Fruit fly (Drosophila melanogaster) whole organism, embryonic: ENCODE results near the gene CG5937.

Experiments
- Bdp1 ChIP-seq: fragments of 200-800 bp; sonication (Bioruptor generic); optimal IDR thresholded peaks from 3 replicates; lab custom pipeline; 2016; ENCODE audit warnings: missing biosample characterization, missing genetic modification characterization
- CG10565 ChIP-seq: fragments of 200-800 bp; sonication (Bioruptor generic); optimal IDR thresholded peaks from 3 replicates; lab custom pipeline; 2016; ENCODE audit warnings: missing biosample characterization, mild to moderate bottlenecking, missing genetic modification characterization
- CG11695 ChIP-seq: fragments of 200-800 bp; sonication (Bioruptor generic); IDR thresholded peaks from 3 replicates; pipeline ENCODE4 v1.3.6; 2022; ENCODE audit warnings: missing biosample characterization, missing genetic modification characterization
- CG14014 ChIP-seq: fragments of 200-800 bp; sonication (Bioruptor generic); IDR thresholded peaks from 2 replicates; pipeline ENCODE4 v1.3.6; 2022; ENCODE audit warnings: missing biosample characterization, missing genetic modification characterization
- CG14710 ChIP-seq: fragments of 200-800 bp; sonication (Bioruptor generic); optimal IDR thresholded peaks from 3 replicates; lab custom pipeline; 2019; ENCODE audit warnings: missing biosample characterization, mild to moderate bottlenecking, missing genetic modification characterization, moderate library complexity
- CG1529 ChIP-seq: fragments of 200-800 bp; sonication (Bioruptor generic); optimal IDR thresholded peaks from 3 replicates; lab custom pipeline; 2018; ENCODE audit warnings: missing biosample characterization, missing genetic modification characterization
- CG15696 ChIP-seq: fragments of 200-800 bp; sonication (Bioruptor generic); optimal IDR thresholded peaks from 2 replicates; lab custom pipeline; 2019; ENCODE audit warnings: missing biosample characterization, mild to moderate bottlenecking, missing genetic modification characterization, moderate library complexity
- CG1603 ChIP-seq: fragments of 200-800 bp; sonication (Bioruptor generic); optimal IDR thresholded peaks from 2 replicates; lab custom pipeline; 2019; ENCODE audit warnings: missing biosample characterization, mild to moderate bottlenecking, missing genetic modification characterization, moderate library complexity
- CG17612 ChIP-seq: fragments of 200-800 bp; sonication (Bioruptor generic); IDR thresholded peaks from 2 replicates; pipeline ENCODE4 v1.3.6; 2022; ENCODE audit warnings: missing biosample characterization, missing genetic modification characterization
- CG17802 ChIP-seq: fragments of 200-800 bp; sonication (Bioruptor generic); optimal IDR thresholded peaks from 2 replicates; lab custom pipeline; 2018; ENCODE audit warnings: missing biosample characterization, mild to moderate bottlenecking, missing genetic modification characterization, moderate library complexity
- CG18764 ChIP-seq: fragments of 200-800 bp; sonication (Bioruptor generic); optimal IDR thresholded peaks from 3 replicates; lab custom pipeline; 2016; ENCODE audit warnings: missing biosample characterization, missing genetic modification characterization
- CG30020 ChIP-seq: fragments of 200-800 bp; optimal IDR thresholded peaks from 2 replicates; lab custom pipeline; 2019; ENCODE audit warnings: missing biosample characterization, mild to moderate bottlenecking, missing genetic modification characterization, moderate library complexity
- CG3163 ChIP-seq: fragments of 200-800 bp; sonication (Bioruptor generic); optimal IDR thresholded peaks from 3 replicates; lab custom pipeline; 2016; ENCODE audit warnings: missing biosample characterization, missing genetic modification characterization
- CG3407 ChIP-seq: fragments of 200-800 bp; sonication (Bioruptor generic); optimal IDR thresholded peaks from 2 replicates; lab custom pipeline; 2018; ENCODE audit warnings: missing biosample characterization, mild to moderate bottlenecking, missing genetic modification characterization
- CG34224 ChIP-seq: fragments of 200-800 bp; sonication (Bioruptor generic); IDR thresholded peaks from 3 replicates; pipeline ENCODE4 v1.3.6; 2022; ENCODE audit warnings: missing biosample characterization, missing genetic modification characterization; ENCODE audit not compliant: partially characterized antibody
- CG3995 ChIP-seq: fragments of 200-800 bp; sonication (Bioruptor generic); optimal IDR thresholded peaks from 3 replicates; lab custom pipeline; 2016; ENCODE audit warnings: missing biosample characterization, missing genetic modification characterization
- CG6272 ChIP-seq: fragments of 200-800 bp; sonication (Bioruptor generic); IDR thresholded peaks from 2 replicates; pipeline ENCODE4 v1.3.6; 2022; ENCODE audit warnings: missing biosample characterization, missing genetic modification characterization
- CG9817 ChIP-seq: fragments of 200-800 bp; sonication (Bioruptor generic); optimal IDR thresholded peaks from 2 replicates; lab custom pipeline; 2018; ENCODE audit warnings: missing biosample characterization, mild to moderate bottlenecking, missing genetic modification characterization, moderate library complexity
- D19A ChIP-seq: fragments of 200-800 bp; optimal IDR thresholded peaks from 3 replicates; lab custom pipeline; 2019; ENCODE audit warnings: missing biosample characterization, mild to moderate bottlenecking, missing genetic modification characterization, moderate library complexity
- Doc2 ChIP-seq: fragments of 200-800 bp; sonication (Bioruptor generic); IDR thresholded peaks from 2 replicates; pipeline ENCODE4 v1.3.6; 2022; ENCODE audit warnings: missing biosample characterization, missing genetic modification characterization
- Fer2 ChIP-seq: fragments of 200-800 bp; sonication (Bioruptor generic); optimal IDR thresholded peaks from 2 replicates; lab custom pipeline; 2018; ENCODE audit warnings: missing biosample characterization, mild to moderate bottlenecking, missing genetic modification characterization, moderate library complexity
- H15 ChIP-seq: fragments of 200-800 bp; sonication (Bioruptor generic); IDR thresholded peaks from 3 replicates; pipeline ENCODE4 v1.3.6; 2022; ENCODE audit warnings: missing biosample characterization, missing genetic modification characterization
- H2.0 ChIP-seq: fragments of 200-800 bp; sonication (Bioruptor generic); IDR thresholded peaks from 2 replicates; pipeline ENCODE4 v1.3.6; 2022; ENCODE audit warnings: missing biosample characterization, missing genetic modification characterization
- MESR4 ChIP-seq: fragments of 200-800 bp; sonication (Bioruptor generic); optimal IDR thresholded peaks from 2 replicates; lab custom pipeline; 2018; ENCODE audit warnings: missing biosample characterization, mild to moderate bottlenecking, missing genetic modification characterization, moderate library complexity
- Mrtf ChIP-seq: fragments of 200-800 bp; sonication (Bioruptor generic); IDR thresholded peaks from 3 replicates; pipeline ENCODE4 v1.3.6; 2022; ENCODE audit warnings: missing biosample characterization, missing genetic modification characterization
- NC2α ChIP-seq: fragments of 200-800 bp; sonication (Bioruptor generic); optimal IDR thresholded peaks from 2 replicates; lab custom pipeline; 2016; ENCODE audit warnings: missing biosample characterization, missing genetic modification characterization
- Pdp1 ChIP-seq, 2 experiments: fragments of 200-800 bp; sonication (Bioruptor generic); optimal IDR thresholded peaks; 3 replicates each; lab custom pipeline; 2016; ENCODE audit warnings: missing biosample characterization in 2 of 2, missing genetic modification characterization in 2 of 2, mild to moderate bottlenecking in 1 of 2, moderate library complexity in 1 of 2
- Sry-β ChIP-seq: fragments of 200-800 bp; sonication (Bioruptor generic); optimal IDR thresholded peaks from 2 replicates; lab custom pipeline; 2018; ENCODE audit warnings: missing biosample characterization, mild to moderate bottlenecking, missing genetic modification characterization, moderate library complexity
- Trl ChIP-seq, 3 experiments: fragments of >200 bp in 2 of 3; fragments of 200-800 bp in 1 of 3; sonication (Bioruptor generic) in 1 of 3; optimal IDR thresholded peaks; 2 replicates in 1 of 3; 3 replicates in 2 of 3; lab custom pipeline; 2016 to 2017; ENCODE audit warnings: missing biosample characterization in 1 of 3, missing genetic modification characterization in 1 of 3
- YL-1 ChIP-seq: fragments of 200-800 bp; sonication (Bioruptor generic); optimal IDR thresholded peaks from 3 replicates; lab custom pipeline; 2017; ENCODE audit warnings: missing biosample characterization, mild to moderate bottlenecking, missing genetic modification characterization
- ap ChIP-seq: fragments of 200-800 bp; sonication (Bioruptor generic); IDR thresholded peaks from 2 replicates; pipeline ENCODE4 v1.3.6; 2022; ENCODE audit warnings: missing biosample characterization, missing genetic modification characterization
- bab2 ChIP-seq: fragments of 200-800 bp; sonication (Bioruptor generic); optimal IDR thresholded peaks from 2 replicates; lab custom pipeline; 2016; ENCODE audit warnings: missing biosample characterization, missing genetic modification characterization
- bbx ChIP-seq: fragments of 200-800 bp; sonication (Bioruptor generic); IDR thresholded peaks from 2 replicates; pipeline ENCODE4 v1.3.6; 2022; ENCODE audit warnings: missing biosample characterization, missing genetic modification characterization; ENCODE audit not compliant: partially characterized antibody
- br ChIP-seq: fragments of >200 bp; optimal IDR thresholded peaks from 2 replicates; lab custom pipeline; 2017
- bsh ChIP-seq, 2 experiments: fragments of 200-800 bp; sonication (Bioruptor generic); optimal IDR thresholded peaks; 2 replicates each; lab custom pipeline; 2017 to 2018; ENCODE audit warnings: mild to moderate bottlenecking in 2 of 2, missing biosample characterization in 2 of 2, missing genetic modification characterization in 2 of 2, moderate library complexity in 1 of 2
- croc ChIP-seq: fragments of 200-800 bp; sonication (Bioruptor generic); conservative IDR thresholded peaks from 3 replicates; pipeline ENCODE4 v1.3.6; 2022; ENCODE audit warnings: missing biosample characterization, missing genetic modification characterization
- cwo ChIP-seq: fragments of 200-800 bp; sonication (Bioruptor generic); optimal IDR thresholded peaks from 3 replicates; lab custom pipeline; 2017; ENCODE audit warnings: missing biosample characterization, missing genetic modification characterization, mild to moderate bottlenecking, moderate library complexity, missing genetic modification reagents
- dati ChIP-seq: fragments of 200-800 bp; sonication (Bioruptor generic); IDR thresholded peaks from 2 replicates; pipeline ENCODE4 v1.3.6; 2022; ENCODE audit warnings: missing biosample characterization, missing genetic modification characterization
- ems ChIP-seq: fragments of 200-800 bp; sonication (Bioruptor generic); optimal IDR thresholded peaks from 3 replicates; lab custom pipeline; 2016; ENCODE audit warnings: missing biosample characterization, missing genetic modification characterization
- fd96Cb ChIP-seq: fragments of 200-800 bp; sonication (Bioruptor generic); optimal IDR thresholded peaks from 2 replicates; lab custom pipeline; 2018; ENCODE audit warnings: missing biosample characterization, mild to moderate bottlenecking, missing genetic modification characterization, moderate library complexity
- fru ChIP-seq: fragments of >200 bp; optimal IDR thresholded peaks from 2 replicates; lab custom pipeline; 2017
- gce ChIP-seq: fragments of 200-800 bp; sonication (Bioruptor generic); IDR thresholded peaks from 3 replicates; pipeline ENCODE4 v1.3.6; 2022; ENCODE audit warnings: missing biosample characterization, missing genetic modification characterization
- ind ChIP-seq: fragments of 200-800 bp; sonication (Bioruptor generic); optimal IDR thresholded peaks from 3 replicates; lab custom pipeline; 2016; ENCODE audit warnings: missing biosample characterization, missing genetic modification characterization
- insv ChIP-seq, 2 experiments: fragments of 200-800 bp; sonication (Bioruptor generic); optimal IDR thresholded peaks; 3 replicates each; lab custom pipeline; 2016 to 2018; ENCODE audit warnings: missing biosample characterization in 2 of 2, missing genetic modification characterization in 2 of 2
- jigr1 ChIP-seq: fragments of 200-800 bp; sonication (Bioruptor generic); IDR thresholded peaks from 3 replicates; pipeline ENCODE4 v1.3.6; 2022; ENCODE audit warnings: missing biosample characterization, missing genetic modification characterization
- kah ChIP-seq: fragments of 200-800 bp; sonication (Bioruptor generic); optimal IDR thresholded peaks from 2 replicates; lab custom pipeline; 2018; ENCODE audit warnings: missing biosample characterization, mild to moderate bottlenecking, missing genetic modification characterization
- luna ChIP-seq: fragments of 200-800 bp; sonication (Bioruptor generic); optimal IDR thresholded peaks from 2 replicates; lab custom pipeline; 2016; ENCODE audit warnings: missing biosample characterization, missing genetic modification characterization
- schlank ChIP-seq: fragments of 200-800 bp; sonication (Bioruptor generic); optimal IDR thresholded peaks from 2 replicates; lab custom pipeline; 2018; ENCODE audit warnings: missing biosample characterization, mild to moderate bottlenecking, missing genetic modification characterization
- sug ChIP-seq: fragments of 200-800 bp; optimal IDR thresholded peaks from 2 replicates; lab custom pipeline; 2019; ENCODE audit warnings: missing biosample characterization, mild to moderate bottlenecking, missing genetic modification characterization, moderate library complexity
- tx ChIP-seq: fragments of 200-800 bp; sonication (Bioruptor generic); optimal IDR thresholded peaks from 2 replicates; lab custom pipeline; 2016; ENCODE audit warnings: missing biosample characterization, missing genetic modification characterization
- zf30C ChIP-seq: fragments of 200-800 bp; sonication (Bioruptor generic); optimal IDR thresholded peaks from 3 replicates; lab custom pipeline; 2018; ENCODE audit warnings: missing biosample characterization, mild to moderate bottlenecking, missing genetic modification characterization

Gene CG5937

dm6 chrX:6074845-6075244 is 35.0 kb downstream of the CG5937 start, which contains the start of gene Tsp5D (continued):
- TF ChIP-seq br (no peak), Trl (optimal IDR thresholded peaks at IDR 0.05; lab: Kevin White, UChicago) (peak; percentile 0 to 48), Trl (GFP tag; optimal IDR thresholded peaks at IDR 0.05; lab: Kevin White, UChicago) (peak; percentile 31), CG3163 (GFP tag; lab: Kevin White, UChicago) (no peak), Bdp1 (GFP tag; lab: Kevin White, UChicago) (peak; percentile 27), kah (peak; percentile 86), CG1529 (peak; percentile 91), CG9817 (tag; lab: Kevin White, UChicago) (peak; percentile 83), insv (GFP tag; optimal IDR thresholded peaks at IDR 0.05; lab: Kevin White, UChicago) (peak in 1 of 2 experiments; percentile 7), CG17612 (GFP tag; lab: Robert Waterston, UW) (peak; percentile 77), MESR4 (GFP tag; lab: Kevin White, UChicago) (peak; percentile 23), CG14710 (peak; percentile 86), D19A (tag; lab: Kevin White, UChicago) (peak; percentile 88), CG15696 (tag; lab: Kevin White, UChicago) (peak; percentile 55), ind (peak; percentile 93), CG14014 (GFP tag; lab: Robert Waterston, UW) (peak; percentile 91), bab2 (GFP tag; lab: Kevin White, UChicago) (peak; percentile 19), bbx (GFP tag; lab: Robert Waterston, UW) (no peak), ap (GFP tag; lab: Robert Waterston, UW) (peak; percentile 94), Sry-β (GFP tag; lab: Kevin White, UChicago) (peak; percentile 54), CG3995 (GFP tag; lab: Kevin White, UChicago) (no peak), CG6272 (GFP tag; lab: Robert Waterston, UW) (peak; percentile 87), Mrtf (GFP tag; lab: Robert Waterston, UW) (peak; percentile 92), CG18764 (GFP tag; lab: Kevin White, UChicago) (peak; percentile 84), gce (peak; percentile 95), cwo (GFP tag; lab: Kevin White, UChicago) (peak; percentile 78), ems (GFP tag; lab: Kevin White, UChicago) (peak; percentile 39), H15 (GFP tag; lab: Robert Waterston, UW) (peak; percentile 95), CG34224 (GFP tag; lab: Robert Waterston, UW) (no peak), croc (GFP tag; lab: Robert Waterston, UW) (peak; percentile 93), fru (lab: Kevin White, UChicago) (no peak), Fer2 (tag; lab: Kevin White, UChicago) (peak; percentile 61), CG3407 (GFP tag; lab: Kevin White, UChicago) (peak; percentile 91), Doc2 (GFP tag; lab: Robert Waterston, UW) (peak; percentile 72), CG17802 (tag; lab: Kevin White, UChicago) (peak; percentile 75), jigr1 (GFP tag; lab: Robert Waterston, UW) (peak; percentile 89), H2.0 (GFP tag; lab: Robert Waterston, UW) (peak; percentile 95), CG10565 (GFP tag; lab: Kevin White, UChicago) (peak; percentile 47), schlank (tag; lab: Kevin White, UChicago) (no peak), luna (GFP tag; lab: Kevin White, UChicago) (no peak), NC2α (GFP tag; lab: Kevin White, UChicago) (no peak), CG1603 (tag; lab: Kevin White, UChicago) (peak; percentile 67), tx (GFP tag; lab: Kevin White, UChicago) (peak; percentile 36), CG30020 (tag; lab: Kevin White, UChicago) (peak; percentile 53), fd96Cb (tag; lab: Kevin White, UChicago) (peak; percentile 96), sug (tag; lab: Kevin White, UChicago) (peak; percentile 67), CG11695 (GFP tag; lab: Robert Waterston, UW) (peak; percentile 93), Pdp1 (GFP tag; optimal IDR thresholded peaks at IDR 0.05; lab: Kevin White, UChicago) (peak; percentile 29 to 43), dati (GFP tag; lab: Robert Waterston, UW) (peak; percentile 86), bsh (GFP tag; optimal IDR thresholded peaks at IDR 0.05; lab: Kevin White, UChicago) (peak; percentile 92 to 96), YL-1 (GFP tag; lab: Kevin White, UChicago) (peak; percentile 43), zf30C (peak; percentile 64)
